Fruit fly (Drosophila melanogaster) whole organism, embryonic: ENCODE results near the gene CG34283.
A peak's percentile ranks its signal among the peaks of the same experiment; 100 is the strongest.

Experiments used
- ATbp ChIP-seq: fragments of 200-800 bp; sonication (Bioruptor generic); optimal IDR thresholded peaks from 2 replicates; lab custom pipeline; 2017; ENCODE audit warnings: missing biosample characterization, mild to moderate bottlenecking, missing genetic modification characterization, missing genetic modification reagents
- Adf1 ChIP-seq: fragments of 200-800 bp; sonication (Bioruptor generic); IDR thresholded peaks from 2 replicates; pipeline ENCODE4 v1.3.6; 2022; ENCODE audit warnings: missing biosample characterization, missing genetic modification characterization
- CG10565 ChIP-seq: fragments of 200-800 bp; sonication (Bioruptor generic); optimal IDR thresholded peaks from 3 replicates; lab custom pipeline; 2016; ENCODE audit warnings: missing biosample characterization, mild to moderate bottlenecking, missing genetic modification characterization
- CG12219 ChIP-seq: fragments of 200-800 bp; sonication (Bioruptor generic); optimal IDR thresholded peaks from 3 replicates; lab custom pipeline; 2018; ENCODE audit warnings: missing biosample characterization, mild to moderate bottlenecking, missing genetic modification characterization
- CG1233 ChIP-seq: fragments of 200-800 bp; sonication (Bioruptor generic); optimal IDR thresholded peaks from 4 replicates; lab custom pipeline; 2018; ENCODE audit warnings: missing biosample characterization, mild to moderate bottlenecking, missing genetic modification characterization
- CG13123 ChIP-seq: fragments of 200-800 bp; sonication (Bioruptor generic); optimal IDR thresholded peaks from 2 replicates; lab custom pipeline; 2016; ENCODE audit warnings: missing biosample characterization, missing genetic modification characterization
- CG1602 ChIP-seq: fragments of 200-800 bp; sonication (Bioruptor generic); optimal IDR thresholded peaks from 3 replicates; lab custom pipeline; 2016; ENCODE audit warnings: missing biosample characterization, missing genetic modification characterization
- CG16779 ChIP-seq: fragments of 200-800 bp; sonication (Bioruptor generic); IDR thresholded peaks from 2 replicates; pipeline ENCODE4 v1.3.6; 2022; ENCODE audit warnings: missing biosample characterization, missing genetic modification characterization
- CG16815 ChIP-seq: fragments of 200-800 bp; sonication (Bioruptor generic); optimal IDR thresholded peaks from 3 replicates; lab custom pipeline; 2017; ENCODE audit warnings: missing biosample characterization, mild to moderate bottlenecking, missing genetic modification characterization
- CG17328 ChIP-seq: fragments of 200-800 bp; sonication (Bioruptor generic); IDR thresholded peaks from 2 replicates; pipeline ENCODE4 v1.3.6; 2022; ENCODE audit warnings: missing biosample characterization, missing genetic modification characterization
- CG2199 ChIP-seq: fragments of 200-800 bp; sonication (Bioruptor generic); IDR thresholded peaks from 3 replicates; pipeline ENCODE4 v1.3.6; 2022; ENCODE audit warnings: missing biosample characterization, missing genetic modification characterization
- CG2712 ChIP-seq: fragments of 200-800 bp; optimal IDR thresholded peaks from 3 replicates; lab custom pipeline; 2019; ENCODE audit warnings: missing biosample characterization, mild to moderate bottlenecking, missing genetic modification characterization, moderate library complexity
- CG3726 ChIP-seq: fragments of 200-800 bp; sonication (Bioruptor generic); IDR thresholded peaks from 3 replicates; pipeline ENCODE4, ENCODE4 v1.3.6; 2022; ENCODE audit warnings: missing biosample characterization, missing genetic modification characterization
- CG7357 ChIP-seq: fragments of 200-800 bp; sonication (Bioruptor generic); IDR thresholded peaks from 3 replicates; pipeline ENCODE4 v1.3.6; 2022; ENCODE audit warnings: missing biosample characterization, missing genetic modification characterization
- CG7372 ChIP-seq: fragments of 200-800 bp; sonication (Bioruptor generic); IDR thresholded peaks from 2 replicates; pipeline ENCODE4 v1.3.6; 2022; ENCODE audit warnings: missing biosample characterization, missing genetic modification characterization
- CG8359 ChIP-seq: fragments of 200-800 bp; sonication (Bioruptor generic); optimal IDR thresholded peaks from 2 replicates; lab custom pipeline; 2017; ENCODE audit warnings: missing biosample characterization, mild to moderate bottlenecking, missing genetic modification characterization, borderline replicate concordance
- CG8478 ChIP-seq: fragments of >200 bp; optimal IDR thresholded peaks from 2 replicates; lab custom pipeline; 2018
- CG9876 ChIP-seq: fragments of 200-800 bp; sonication (Bioruptor generic); optimal IDR thresholded peaks from 2 replicates; lab custom pipeline; 2016; ENCODE audit warnings: missing biosample characterization, missing genetic modification characterization
- Dref ChIP-seq: fragments of 200-800 bp; sonication (Bioruptor generic); IDR thresholded peaks from 2 replicates; pipeline ENCODE4 v1.3.6; 2022; ENCODE audit warnings: missing biosample characterization, missing genetic modification characterization
- Fer1 ChIP-seq: fragments of 200-800 bp; sonication (Bioruptor generic); optimal IDR thresholded peaks from 2 replicates; lab custom pipeline; 2017; ENCODE audit warnings: missing biosample characterization, mild to moderate bottlenecking, missing genetic modification characterization
- H15 ChIP-seq: fragments of 200-800 bp; sonication (Bioruptor generic); IDR thresholded peaks from 3 replicates; pipeline ENCODE4 v1.3.6; 2022; ENCODE audit warnings: missing biosample characterization, missing genetic modification characterization
- HmgD ChIP-seq: fragments of 200-800 bp; sonication (Bioruptor generic); optimal IDR thresholded peaks from 3 replicates; lab custom pipeline; 2016; ENCODE audit warnings: missing biosample characterization, missing genetic modification characterization
- Hmx ChIP-seq: fragments of 200-800 bp; sonication (Bioruptor generic); optimal IDR thresholded peaks from 2 replicates; lab custom pipeline; 2016; ENCODE audit warnings: missing biosample characterization, missing genetic modification characterization
- Mad ChIP-seq: fragments of 200-800 bp; sonication (Bioruptor generic); optimal IDR thresholded peaks from 2 replicates; lab custom pipeline; 2016; ENCODE audit warnings: missing biosample characterization, missing genetic modification characterization
- Ptx1 ChIP-seq: fragments of 200-800 bp; sonication (Bioruptor generic); IDR thresholded peaks from 2 replicates; pipeline ENCODE4 v1.3.6; 2022; ENCODE audit warnings: missing biosample characterization, missing genetic modification characterization
- YL-1 ChIP-seq: fragments of 200-800 bp; sonication (Bioruptor generic); optimal IDR thresholded peaks from 3 replicates; lab custom pipeline; 2017; ENCODE audit warnings: missing biosample characterization, mild to moderate bottlenecking, missing genetic modification characterization
- cad ChIP-seq: fragments of >200 bp; optimal IDR thresholded peaks from 2 replicates; lab custom pipeline; 2017; ENCODE audit warnings: missing biosample characterization, missing genetic modification characterization
- caup ChIP-seq: fragments of 200-800 bp; sonication (Bioruptor generic); optimal IDR thresholded peaks from 3 replicates; lab custom pipeline; 2017; ENCODE audit warnings: missing biosample characterization, mild to moderate bottlenecking, missing genetic modification characterization, moderate library complexity; ENCODE audit not compliant: severe bottlenecking
- chif ChIP-seq, 2 experiments: fragments of 200-800 bp; sonication (Bioruptor generic); optimal IDR thresholded peaks; 3 replicates each; lab custom pipeline; 2016; ENCODE audit warnings: missing biosample characterization in 2 of 2, missing genetic modification characterization in 2 of 2
- chm ChIP-seq: fragments of 200-800 bp; sonication (Bioruptor generic); IDR thresholded peaks from 2 replicates; pipeline ENCODE4 v1.3.6; 2022; ENCODE audit warnings: missing biosample characterization, missing genetic modification characterization
- crp ChIP-seq, 2 experiments: fragments of 200-800 bp; sonication (Bioruptor generic); optimal IDR thresholded peaks; 2 replicates in 1 of 2; 3 replicates in 1 of 2; lab custom pipeline; 2017; ENCODE audit warnings: missing biosample characterization in 2 of 2, missing genetic modification characterization in 2 of 2, mild to moderate bottlenecking in 1 of 2, moderate library complexity in 1 of 2
- dan ChIP-seq: fragments of 200-800 bp; sonication (Bioruptor generic); IDR thresholded peaks from 2 replicates; pipeline ENCODE4 v1.3.6; 2022; ENCODE audit warnings: missing biosample characterization, missing genetic modification characterization
- eyg ChIP-seq: fragments of 200-800 bp; sonication (Bioruptor generic); optimal IDR thresholded peaks from 3 replicates; lab custom pipeline; 2016; ENCODE audit warnings: missing biosample characterization, missing genetic modification characterization
- fd96Cb ChIP-seq: fragments of 200-800 bp; sonication (Bioruptor generic); optimal IDR thresholded peaks from 2 replicates; lab custom pipeline; 2018; ENCODE audit warnings: missing biosample characterization, mild to moderate bottlenecking, missing genetic modification characterization, moderate library complexity
- ftz-f1 ChIP-seq: fragments of 200-800 bp; sonication (Bioruptor generic); optimal IDR thresholded peaks from 2 replicates; lab custom pipeline; 2016; ENCODE audit warnings: missing biosample characterization, missing genetic modification characterization
- inv ChIP-seq: fragments of 200-800 bp; sonication (Bioruptor generic); IDR thresholded peaks from 2 replicates; pipeline ENCODE4 v1.3.6; 2022; ENCODE audit warnings: missing biosample characterization, missing genetic modification characterization; ENCODE audit not compliant: partially characterized antibody
- lov ChIP-seq, 2 experiments: fragments of 200-800 bp in 1 of 2; fragments of >200 bp in 1 of 2; sonication (Bioruptor generic) in 1 of 2; IDR thresholded peaks in 1 of 2; optimal IDR thresholded peaks in 1 of 2; 2 replicates in 1 of 2; 3 replicates in 1 of 2; pipeline versions ENCODE4 v1.3.6 to Lab custom; 2017 to 2022; ENCODE audit warnings: missing biosample characterization in 1 of 2, missing genetic modification characterization in 1 of 2
- mld ChIP-seq: fragments of 200-800 bp; sonication (Bioruptor generic); IDR thresholded peaks from 3 replicates; pipeline ENCODE4 v1.3.6; 2022; ENCODE audit warnings: missing biosample characterization, missing genetic modification characterization; ENCODE audit not compliant: partially characterized antibody
- nmo ChIP-seq: fragments of 200-800 bp; sonication (Bioruptor generic); optimal IDR thresholded peaks from 2 replicates; lab custom pipeline; 2018; ENCODE audit warnings: missing biosample characterization, mild to moderate bottlenecking, missing genetic modification characterization, moderate library complexity
- pfk ChIP-seq: fragments of 200-800 bp; sonication (Bioruptor generic); optimal IDR thresholded peaks from 2 replicates; lab custom pipeline; 2018; ENCODE audit warnings: missing biosample characterization, mild to moderate bottlenecking, missing genetic modification characterization, moderate library complexity
- pzg ChIP-seq: fragments of 200-800 bp; sonication (Bioruptor generic); optimal IDR thresholded peaks from 3 replicates; lab custom pipeline; 2018; ENCODE audit warnings: missing biosample characterization, mild to moderate bottlenecking, missing genetic modification characterization, moderate library complexity
- sd ChIP-seq: fragments of 200-800 bp; sonication (Bioruptor generic); optimal IDR thresholded peaks from 3 replicates; lab custom pipeline; 2018; ENCODE audit warnings: missing biosample characterization, mild to moderate bottlenecking, missing genetic modification characterization, moderate library complexity
- sens-2 ChIP-seq: fragments of 200-800 bp; sonication (Bioruptor generic); IDR thresholded peaks from 2 replicates; pipeline ENCODE4 v1.3.6; 2022; ENCODE audit warnings: missing biosample characterization, missing genetic modification characterization
- sim ChIP-seq: fragments of 200-800 bp; sonication (Bioruptor generic); IDR thresholded peaks from 2 replicates; pipeline ENCODE4 v1.3.6; 2022; ENCODE audit warnings: missing biosample characterization, missing genetic modification characterization
- sima ChIP-seq: fragments of 200-800 bp; sonication (Bioruptor generic); optimal IDR thresholded peaks from 2 replicates; lab custom pipeline; 2016; ENCODE audit warnings: missing biosample characterization, missing genetic modification characterization
- sna ChIP-seq: fragments of 200-800 bp; sonication (Bioruptor generic); IDR thresholded peaks from 2 replicates; pipeline ENCODE4 v1.3.6; 2022; ENCODE audit warnings: missing biosample characterization, missing genetic modification characterization; ENCODE audit not compliant: partially characterized antibody
- sqz ChIP-seq: fragments of 200-800 bp; sonication (Bioruptor generic); optimal IDR thresholded peaks from 3 replicates; lab custom pipeline; 2018; ENCODE audit warnings: missing biosample characterization, mild to moderate bottlenecking, missing genetic modification characterization
- tin ChIP-seq: fragments of 200-800 bp; sonication (Bioruptor generic); optimal IDR thresholded peaks from 3 replicates; lab custom pipeline; 2016; ENCODE audit warnings: missing biosample characterization, missing genetic modification characterization
- z ChIP-seq: fragments of 200-800 bp; sonication (Bioruptor generic); IDR thresholded peaks from 3 replicates; pipeline ENCODE4 v1.3.6; 2022; ENCODE audit warnings: missing biosample characterization, missing genetic modification characterization
- zen ChIP-seq: fragments of 200-800 bp; sonication (Bioruptor generic); optimal IDR thresholded peaks from 3 replicates; lab custom pipeline; 2018; ENCODE audit warnings: missing biosample characterization, mild to moderate bottlenecking, missing genetic modification characterization, moderate library complexity

The CG34283 gene

dm6 chr3R:18719767-18720341 lies 2.5 kb downstream of the CG34283 start (continued):
- TF ChIP-seq cad (GFP tag; lab: Kevin White, UChicago): no peak
- TF ChIP-seq ATbp (GFP tag; lab: Kevin White, UChicago): peak; percentile 88
- TF ChIP-seq Mad (GFP tag; lab: Kevin White, UChicago): peak; percentile 72
- TF ChIP-seq sim (GFP tag; lab: Robert Waterston, UW): peak; percentile 68
- peak; percentile 71 for TF ChIP-seq chm
- TF ChIP-seq mld (GFP tag; lab: Robert Waterston, UW): no peak
- no peak for TF ChIP-seq inv (GFP tag; lab: Robert Waterston, UW)
- peak; percentile 84 for TF ChIP-seq Ptx1 (GFP tag; lab: Robert Waterston, UW)
- no peak for TF ChIP-seq YL-1
- peak; percentile 95 for TF ChIP-seq Fer1
- TF ChIP-seq Dref (GFP tag; lab: Robert Waterston, UW): no peak
- peak; percentile 81 for TF ChIP-seq CG16815 (GFP tag; lab: Kevin White, UChicago)
- peak; percentile 80 for TF ChIP-seq dan
- TF ChIP-seq ftz-f1 (GFP tag; lab: Kevin White, UChicago): no peak
- TF ChIP-seq CG13123 (GFP tag; lab: Kevin White, UChicago): peak; percentile 45
- peak; percentile 83 for TF ChIP-seq fd96Cb (tag; lab: Kevin White, UChicago)
- peak; percentile 72 for TF ChIP-seq CG7372
- peak; percentile 93 for TF ChIP-seq CG2712 (tag; lab: Kevin White, UChicago)
- peak; percentile 77 for TF ChIP-seq eyg (GFP tag; lab: Kevin White, UChicago)
- TF ChIP-seq crp (GFP tag; optimal IDR thresholded peaks at IDR 0.05; lab: Kevin White, UChicago): peak in 1 of 2 experiments; percentile 18
- TF ChIP-seq CG7357 (GFP tag; lab: Robert Waterston, UW): peak; percentile 70
- peak; percentile 61 to 81 for TF ChIP-seq chif (GFP tag; optimal IDR thresholded peaks at IDR 0.05; lab: Kevin White, UChicago)
- no peak for TF ChIP-seq CG10565 (GFP tag; lab: Kevin White, UChicago)
- TF ChIP-seq Adf1 (GFP tag; lab: Robert Waterston, UW): peak; percentile 66
- peak; percentile 79 for TF ChIP-seq CG1233
- TF ChIP-seq z (GFP tag; lab: Robert Waterston, UW): no peak
- TF ChIP-seq lov (optimal IDR thresholded peaks at IDR 0.05; lab: Kevin White, UChicago): no peak
- 0 out of 3 replicates have a peak, but pooled peaks have one; percentile 12 for TF ChIP-seq lov (GFP tag; IDR thresholded peaks at IDR 0.05; lab: Robert Waterston, UW)
- TF ChIP-seq sqz (GFP tag; lab: Kevin White, UChicago): peak; percentile 75
- peak; percentile 90 for TF ChIP-seq caup
- TF ChIP-seq sd (tag; lab: Kevin White, UChicago): no peak
- TF ChIP-seq nmo (GFP tag; lab: Kevin White, UChicago): peak; percentile 86
- peak; percentile 81 for TF ChIP-seq CG17328
- TF ChIP-seq tin (GFP tag; lab: Kevin White, UChicago): peak; percentile 78
- TF ChIP-seq Hmx (GFP tag; lab: Kevin White, UChicago): peak; percentile 46
- TF ChIP-seq CG2199 (GFP tag; lab: Robert Waterston, UW): no peak
- TF ChIP-seq CG12219 (GFP tag; lab: Kevin White, UChicago): peak; percentile 87
- peak; percentile 52; the same call in 1 of the 2 replicates for TF ChIP-seq sens-2 (GFP tag; lab: Robert Waterston, UW)
- peak; percentile 37 for TF ChIP-seq CG9876 (GFP tag; lab: Kevin White, UChicago)
- TF ChIP-seq sna: no peak
- no peak for TF ChIP-seq pfk (GFP tag; lab: Kevin White, UChicago)
- TF ChIP-seq HmgD (GFP tag; lab: Kevin White, UChicago): peak; percentile 22
- no peak for TF ChIP-seq CG8478 (lab: Kevin White, UChicago)
- no peak for TF ChIP-seq zen
- TF ChIP-seq sima: peak; percentile 30
- peak; percentile 10 for TF ChIP-seq pzg (GFP tag; lab: Kevin White, UChicago)
- peak; percentile 71 for TF ChIP-seq H15 (GFP tag; lab: Robert Waterston, UW)
- peak; percentile 36 for TF ChIP-seq CG8359 (GFP tag; lab: Kevin White, UChicago)
- peak; percentile 73 for TF ChIP-seq CG1602 (GFP tag; lab: Kevin White, UChicago)
- no peak for TF ChIP-seq CG16779 (GFP tag; lab: Robert Waterston, UW)
- 0 out of 3 replicates have a peak, but pooled peaks have one; percentile 57 for TF ChIP-seq CG3726
